Fruit fly (Drosophila melanogaster) S2 (cell line): ENCODE measurements around the gene Hers.
A peak's percentile ranks its signal among the peaks of the same experiment; 100 is the strongest.

Experiments used
- CG8478 ChIP-seq: fragments of >200 bp; optimal IDR thresholded peaks from 2 replicates; lab custom pipeline; 2018
- CTCF ChIP-seq, 2 experiments: fragments of >200 bp; optimal IDR thresholded peaks; 2 replicates each; lab custom pipeline; 2018

The Hers gene

dm6 chrX:19866145-19866972 is at the start of gene Hers:
TSS of gene Hers (plus strand) at chrX:19866146.
- TF ChIP-seq CTCF (optimal IDR thresholded peaks at IDR 0.05; lab: Kevin White, UChicago) (no peak), CG8478 (peak; percentile 20)

- TF ChIP-seq CTCF (optimal IDR thresholded peaks at IDR 0.05; lab: Kevin White, UChicago) (no peak), CG8478 (no peak)
Observed at dm6 chrX:19818617-19819016, 47.3 kb upstream of the Hers start.

- TF ChIP-seq CG8478: no peak
- TF ChIP-seq CTCF (optimal IDR thresholded peaks at IDR 0.05; lab: Kevin White, UChicago): no peak
Observed at dm6 chrX:19823980-19824379, 42.0 kb upstream of the Hers start, which contains the start of gene SkpE. TSS of gene SkpE (minus strand) at chrX:19824080.

- TF ChIP-seq CG8478 (no peak), CTCF (optimal IDR thresholded peaks at IDR 0.05; lab: Kevin White, UChicago) (no peak)
Observed at dm6 chrX:19825191-19825590, 40.8 kb upstream of the Hers start.

dm6 chrX:19827762-19828161 is 38.2 kb upstream of the Hers start:
- TF ChIP-seq CTCF (optimal IDR thresholded peaks at IDR 0.05; lab: Kevin White, UChicago) (no peak), CG8478 (no peak)

dm6 chrX:19839067-19839466 is 26.9 kb upstream of the Hers start:
- TF ChIP-seq CG8478 (no peak), CTCF (optimal IDR thresholded peaks at IDR 0.05; lab: Kevin White, UChicago) (no peak)

dm6 chrX:19840341-19840740 is 25.6 kb upstream of the Hers start:
- TF ChIP-seq CTCF (optimal IDR thresholded peaks at IDR 0.05; lab: Kevin White, UChicago): no peak
- TF ChIP-seq CG8478: no peak

dm6 chrX:19842397-19843261 is 23.3 kb upstream of the Hers start:
- TF ChIP-seq CTCF (optimal IDR thresholded peaks at IDR 0.05; lab: Kevin White, UChicago) (no peak), CG8478 (no peak)

- no peak for TF ChIP-seq CG8478
- no peak for TF ChIP-seq CTCF (optimal IDR thresholded peaks at IDR 0.05; lab: Kevin White, UChicago)
Observed at dm6 chrX:19844010-19844766, 21.8 kb upstream of the Hers start.

dm6 chrX:19845557-19846072 is 20.3 kb upstream of the Hers start:
- TF ChIP-seq CTCF (optimal IDR thresholded peaks at IDR 0.05; lab: Kevin White, UChicago) (no peak), CG8478 (no peak)

- TF ChIP-seq CG8478 (no peak), CTCF (optimal IDR thresholded peaks at IDR 0.05; lab: Kevin White, UChicago) (no peak)
Observed at dm6 chrX:19846701-19847383, 19.1 kb upstream of the Hers start.

- TF ChIP-seq CG8478 (no peak), CTCF (optimal IDR thresholded peaks at IDR 0.05; lab: Kevin White, UChicago) (no peak)
Observed at dm6 chrX:19848342-19848793, 17.6 kb upstream of the Hers start.

dm6 chrX:19850503-19851094 is 15.3 kb upstream of the Hers start:
- TF ChIP-seq CTCF (optimal IDR thresholded peaks at IDR 0.05; lab: Kevin White, UChicago): no peak
- TF ChIP-seq CG8478: no peak
